Fruit fly (Drosophila melanogaster) whole organism, embryonic: ENCODE measurements around the gene CG10993.

Experiments used
- ATbp ChIP-seq: fragments of 200-800 bp; sonication (Bioruptor generic); optimal IDR thresholded peaks from 2 replicates; lab custom pipeline; 2017; ENCODE audit warnings: missing biosample characterization, mild to moderate bottlenecking, missing genetic modification characterization, missing genetic modification reagents
- Ada2b ChIP-seq: fragments of 200-800 bp; sonication (Bioruptor generic); IDR thresholded peaks from 2 replicates; pipeline ENCODE4 v1.3.6; 2022; ENCODE audit warnings: missing biosample characterization, missing genetic modification characterization
- Bgb ChIP-seq: fragments of 200-800 bp; sonication (Bioruptor generic); IDR thresholded peaks from 2 replicates; pipeline ENCODE4 v1.3.6; 2022; ENCODE audit warnings: missing biosample characterization, missing genetic modification characterization; ENCODE audit not compliant: partially characterized antibody
- CG10209 ChIP-seq: fragments of 200-800 bp; sonication (Bioruptor generic); optimal IDR thresholded peaks from 3 replicates; lab custom pipeline; 2017; ENCODE audit warnings: missing biosample characterization, mild to moderate bottlenecking, missing genetic modification characterization, missing genetic modification reagents
- CG10979 ChIP-seq: fragments of 200-800 bp; sonication (Bioruptor generic); optimal IDR thresholded peaks from 2 replicates; lab custom pipeline; 2018; ENCODE audit warnings: missing biosample characterization, mild to moderate bottlenecking, missing genetic modification characterization, moderate library complexity
- CG1233 ChIP-seq: fragments of 200-800 bp; sonication (Bioruptor generic); optimal IDR thresholded peaks from 4 replicates; lab custom pipeline; 2018; ENCODE audit warnings: missing biosample characterization, mild to moderate bottlenecking, missing genetic modification characterization
- CG12942 ChIP-seq: fragments of 200-800 bp; sonication (Bioruptor generic); optimal IDR thresholded peaks from 3 replicates; lab custom pipeline; 2016; ENCODE audit warnings: missing biosample characterization, missing genetic modification characterization
- CG13775 ChIP-seq: fragments of 200-800 bp; sonication (Bioruptor generic); optimal IDR thresholded peaks from 3 replicates; lab custom pipeline; 2017; ENCODE audit warnings: missing biosample characterization, mild to moderate bottlenecking, missing genetic modification characterization
- CG14667 ChIP-seq: fragments of 200-800 bp; sonication (Bioruptor generic); IDR thresholded peaks from 2 replicates; pipeline ENCODE4 v1.3.6; 2022; ENCODE audit warnings: missing biosample characterization, missing genetic modification characterization
- CG14860 ChIP-seq: fragments of 200-800 bp; sonication (Bioruptor generic); IDR thresholded peaks from 3 replicates; pipeline ENCODE4 v1.3.6; 2022; ENCODE audit warnings: missing biosample characterization, missing genetic modification characterization; ENCODE audit not compliant: partially characterized antibody
- CG16813 ChIP-seq: fragments of 200-800 bp; sonication (Bioruptor generic); IDR thresholded peaks from 3 replicates; pipeline ENCODE4 v1.3.6; 2022; ENCODE audit warnings: missing biosample characterization, missing genetic modification characterization; ENCODE audit not compliant: partially characterized antibody
- CG2120 ChIP-seq: fragments of 200-800 bp; sonication (Bioruptor generic); optimal IDR thresholded peaks from 3 replicates; lab custom pipeline; 2016; ENCODE audit warnings: missing biosample characterization, missing genetic modification characterization
- CG2678 ChIP-seq: fragments of 200-800 bp; sonication (Bioruptor generic); optimal IDR thresholded peaks from 3 replicates; lab custom pipeline; 2019; ENCODE audit warnings: missing biosample characterization, mild to moderate bottlenecking, missing genetic modification characterization, moderate library complexity
- CG2712 ChIP-seq: fragments of 200-800 bp; optimal IDR thresholded peaks from 3 replicates; lab custom pipeline; 2019; ENCODE audit warnings: missing biosample characterization, mild to moderate bottlenecking, missing genetic modification characterization, moderate library complexity
- CG31441 ChIP-seq: fragments of 200-800 bp; sonication (Bioruptor generic); IDR thresholded peaks from 2 replicates; pipeline ENCODE4 v1.3.6; 2022; ENCODE audit warnings: missing biosample characterization, missing genetic modification characterization
- CG32532 ChIP-seq: fragments of 200-800 bp; sonication (Bioruptor generic); IDR thresholded peaks from 2 replicates; pipeline ENCODE4 v1.3.6; 2022; ENCODE audit warnings: missing biosample characterization, missing genetic modification characterization
- CG3838 ChIP-seq: fragments of 200-800 bp; sonication (Bioruptor generic); optimal IDR thresholded peaks from 3 replicates; lab custom pipeline; 2016; ENCODE audit warnings: missing biosample characterization, missing genetic modification characterization
- CG4360 ChIP-seq: fragments of 200-800 bp; sonication (Bioruptor generic); IDR thresholded peaks from 2 replicates; pipeline ENCODE4 v1.3.6; 2022; ENCODE audit warnings: missing biosample characterization, missing genetic modification characterization
- CG7372 ChIP-seq: fragments of 200-800 bp; sonication (Bioruptor generic); IDR thresholded peaks from 2 replicates; pipeline ENCODE4 v1.3.6; 2022; ENCODE audit warnings: missing biosample characterization, missing genetic modification characterization
- CG9876 ChIP-seq: fragments of 200-800 bp; sonication (Bioruptor generic); optimal IDR thresholded peaks from 2 replicates; lab custom pipeline; 2016; ENCODE audit warnings: missing biosample characterization, missing genetic modification characterization
- D19A ChIP-seq: fragments of 200-800 bp; optimal IDR thresholded peaks from 3 replicates; lab custom pipeline; 2019; ENCODE audit warnings: missing biosample characterization, mild to moderate bottlenecking, missing genetic modification characterization, moderate library complexity
- Dll ChIP-seq: fragments of 200-800 bp; sonication (Bioruptor generic); IDR thresholded peaks from 4 replicates; pipeline ENCODE4 v1.3.6; 2022; ENCODE audit warnings: missing biosample characterization, missing genetic modification characterization; ENCODE audit not compliant: partially characterized antibody
- Dp ChIP-seq: fragments of 200-800 bp; sonication (Bioruptor generic); optimal IDR thresholded peaks from 2 replicates; lab custom pipeline; 2018; ENCODE audit warnings: missing biosample characterization, mild to moderate bottlenecking, missing genetic modification characterization, moderate library complexity
- Fer3 ChIP-seq: fragments of 200-800 bp; sonication (Bioruptor generic); optimal IDR thresholded peaks from 2 replicates; lab custom pipeline; 2018; ENCODE audit warnings: missing biosample characterization, mild to moderate bottlenecking, missing genetic modification characterization, moderate library complexity
- Gug ChIP-seq: fragments of 200-800 bp; sonication (Bioruptor generic); IDR thresholded peaks from 4 replicates; pipeline ENCODE4 v1.3.6; 2022; ENCODE audit warnings: missing biosample characterization, missing genetic modification characterization
- HHEX ChIP-seq: fragments of 200-800 bp; sonication (Bioruptor generic); optimal IDR thresholded peaks from 3 replicates; lab custom pipeline; 2017; ENCODE audit warnings: missing biosample characterization, mild to moderate bottlenecking, missing genetic modification characterization, missing genetic modification reagents
- Hr39 ChIP-seq: fragments of >200 bp; optimal IDR thresholded peaks from 2 replicates; lab custom pipeline; 2017
- Hr78 ChIP-seq, 2 experiments: fragments of 200-800 bp in 1 of 2; fragments of >200 bp in 1 of 2; sonication (Bioruptor generic) in 1 of 2; optimal IDR thresholded peaks; 2 replicates each; lab custom pipeline; 2017 to 2019; ENCODE audit warnings: missing biosample characterization in 2 of 2, missing genetic modification characterization in 2 of 2, mild to moderate bottlenecking in 1 of 2, moderate library complexity in 1 of 2
- Mes4 ChIP-seq: fragments of 200-800 bp; sonication (Bioruptor generic); optimal IDR thresholded peaks from 2 replicates; lab custom pipeline; 2016; ENCODE audit warnings: missing biosample characterization, missing genetic modification characterization
- Opbp ChIP-seq: fragments of 200-800 bp; sonication (Bioruptor generic); IDR thresholded peaks from 3 replicates; pipeline ENCODE4 v1.3.6; 2022; ENCODE audit warnings: missing biosample characterization, missing genetic modification characterization; ENCODE audit not compliant: partially characterized antibody
- Sry-β ChIP-seq: fragments of 200-800 bp; sonication (Bioruptor generic); optimal IDR thresholded peaks from 2 replicates; lab custom pipeline; 2018; ENCODE audit warnings: missing biosample characterization, mild to moderate bottlenecking, missing genetic modification characterization, moderate library complexity
- Sry-δ ChIP-seq: fragments of 200-800 bp; sonication (Bioruptor generic); optimal IDR thresholded peaks from 2 replicates; lab custom pipeline; 2016; ENCODE audit warnings: missing biosample characterization, missing genetic modification characterization
- Stat92E ChIP-seq, 3 experiments: fragments of >200 bp in 2 of 3; fragments of 200-800 bp in 1 of 3; sonication (Bioruptor generic) in 1 of 3; optimal IDR thresholded peaks; 2 replicates each; lab custom pipeline; 2017 to 2019; ENCODE audit warnings: missing biosample characterization in 3 of 3, missing genetic modification characterization in 3 of 3, mild to moderate bottlenecking in 1 of 3, moderate library complexity in 1 of 3
- Trl ChIP-seq, 3 experiments: fragments of >200 bp in 2 of 3; fragments of 200-800 bp in 1 of 3; sonication (Bioruptor generic) in 1 of 3; optimal IDR thresholded peaks; 2 replicates in 1 of 3; 3 replicates in 2 of 3; lab custom pipeline; 2016 to 2017; ENCODE audit warnings: missing biosample characterization in 1 of 3, missing genetic modification characterization in 1 of 3
- YL-1 ChIP-seq: fragments of 200-800 bp; sonication (Bioruptor generic); optimal IDR thresholded peaks from 3 replicates; lab custom pipeline; 2017; ENCODE audit warnings: missing biosample characterization, mild to moderate bottlenecking, missing genetic modification characterization
- ash1 ChIP-seq: fragments of 200-800 bp; sonication (Bioruptor generic); optimal IDR thresholded peaks from 2 replicates; lab custom pipeline; 2018; ENCODE audit warnings: missing biosample characterization, mild to moderate bottlenecking, missing genetic modification characterization
- bab2 ChIP-seq: fragments of 200-800 bp; sonication (Bioruptor generic); optimal IDR thresholded peaks from 2 replicates; lab custom pipeline; 2016; ENCODE audit warnings: missing biosample characterization, missing genetic modification characterization
- en ChIP-seq: fragments of 200-800 bp; sonication (Bioruptor generic); optimal IDR thresholded peaks from 2 replicates; lab custom pipeline; 2016; ENCODE audit warnings: missing biosample characterization, missing genetic modification characterization
- eyg ChIP-seq: fragments of 200-800 bp; sonication (Bioruptor generic); optimal IDR thresholded peaks from 3 replicates; lab custom pipeline; 2016; ENCODE audit warnings: missing biosample characterization, missing genetic modification characterization
- fd102C ChIP-seq: fragments of 200-800 bp; sonication (Bioruptor generic); optimal IDR thresholded peaks from 2 replicates; lab custom pipeline; 2018; ENCODE audit warnings: missing biosample characterization, mild to moderate bottlenecking, missing genetic modification characterization, moderate library complexity
- fd64A ChIP-seq: fragments of 200-800 bp; sonication (Bioruptor generic); optimal IDR thresholded peaks from 3 replicates; lab custom pipeline; 2018; ENCODE audit warnings: missing biosample characterization, mild to moderate bottlenecking, missing genetic modification characterization
- ken ChIP-seq: fragments of 200-800 bp; sonication (Bioruptor generic); IDR thresholded peaks from 3 replicates; pipeline ENCODE4 v1.3.6; 2022; ENCODE audit warnings: missing biosample characterization, missing genetic modification characterization
- maf-S ChIP-seq: fragments of 200-800 bp; sonication (Bioruptor generic); optimal IDR thresholded peaks from 2 replicates; lab custom pipeline; 2016; ENCODE audit warnings: missing biosample characterization, missing genetic modification characterization
- nerfin-1 ChIP-seq: fragments of 200-800 bp; sonication (Bioruptor generic); optimal IDR thresholded peaks from 3 replicates; lab custom pipeline; 2019; ENCODE audit warnings: missing biosample characterization, mild to moderate bottlenecking, missing genetic modification characterization, moderate library complexity
- phol ChIP-seq: fragments of 200-800 bp; sonication (Bioruptor generic); optimal IDR thresholded peaks from 3 replicates; lab custom pipeline; 2018; ENCODE audit warnings: missing biosample characterization, mild to moderate bottlenecking, missing genetic modification characterization, moderate library complexity
- pnt ChIP-seq: fragments of 200-800 bp; sonication (Bioruptor generic); optimal IDR thresholded peaks from 3 replicates; lab custom pipeline; 2016; ENCODE audit warnings: missing biosample characterization, missing genetic modification characterization
- pros ChIP-seq: fragments of 200-800 bp; sonication (Bioruptor generic); optimal IDR thresholded peaks from 3 replicates; lab custom pipeline; 2019; ENCODE audit warnings: missing biosample characterization, mild to moderate bottlenecking, missing genetic modification characterization, moderate library complexity
- scrt ChIP-seq: fragments of 200-800 bp; sonication (Bioruptor generic); optimal IDR thresholded peaks from 2 replicates; lab custom pipeline; 2018; ENCODE audit warnings: missing biosample characterization, mild to moderate bottlenecking, missing genetic modification characterization, moderate library complexity
- sens ChIP-seq: fragments of 200-800 bp; sonication (Bioruptor generic); peaks from one replicate; lab custom pipeline; 2016; ENCODE audit warnings: missing biosample characterization, missing genetic modification characterization
- slou ChIP-seq: fragments of 200-800 bp; sonication (Bioruptor generic); optimal IDR thresholded peaks from 3 replicates; lab custom pipeline; 2016; ENCODE audit warnings: missing biosample characterization, missing genetic modification characterization

The CG10993 gene

DNA sequence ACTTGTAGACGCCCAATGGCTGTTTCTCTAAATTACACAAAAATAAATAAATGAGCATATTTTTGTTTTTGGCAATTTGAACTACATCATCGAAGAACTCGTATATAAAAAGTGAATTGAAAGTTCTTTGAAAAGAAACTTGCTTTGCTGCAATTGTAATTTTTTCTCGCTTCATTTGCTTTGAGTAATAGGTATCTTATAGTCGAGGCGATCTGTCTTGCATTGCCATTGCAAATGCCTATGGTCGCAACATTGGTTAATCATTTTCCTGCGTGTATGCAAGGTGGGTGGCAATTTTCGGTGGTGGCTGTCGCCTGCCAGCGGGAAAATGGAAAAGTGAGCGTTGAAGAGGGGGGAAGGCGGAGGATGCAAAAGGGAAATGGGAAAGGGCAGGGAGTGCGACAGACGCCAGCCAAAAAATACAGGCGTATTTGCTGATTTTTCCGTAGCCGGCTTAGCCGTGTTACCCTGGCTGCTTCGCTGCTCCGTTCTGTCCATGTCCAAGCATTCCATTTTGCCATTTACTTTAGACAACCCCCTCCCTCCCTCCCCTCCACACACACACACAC, 3.5 kb downstream of the CG10993 start (continued):
- TF ChIP-seq Hr39 (lab: Kevin White, UChicago) (no peak), CG1233 (GFP tag; lab: Kevin White, UChicago) (no peak), CG2120 (GFP tag; lab: Kevin White, UChicago) (no peak), sens (peak; percentile 85), Hr78 (GFP tag; optimal IDR thresholded peaks at IDR 0.05; lab: Kevin White, UChicago) (no peak), slou (GFP tag; lab: Kevin White, UChicago) (no peak), ATbp (GFP tag; lab: Kevin White, UChicago) (no peak), bab2 (GFP tag; lab: Kevin White, UChicago) (no peak), Ada2b (GFP tag; lab: Robert Waterston, UW) (no peak), CG10979 (tag; lab: Kevin White, UChicago) (peak; percentile 16), eyg (GFP tag; lab: Kevin White, UChicago) (no peak), Mes4 (no peak), Sry-β (GFP tag; lab: Kevin White, UChicago) (no peak), CG3838 (GFP tag; lab: Kevin White, UChicago) (no peak), CG31441 (peak; percentile 22; the same call in 1 of the 2 replicates), scrt (GFP tag; lab: Kevin White, UChicago) (no peak), HHEX (GFP tag; lab: Kevin White, UChicago) (no peak), CG14860 (GFP tag; lab: Robert Waterston, UW) (peak; percentile 47; the same call in 2 of the 3 replicates), fd64A (GFP tag; lab: Kevin White, UChicago) (no peak), YL-1 (no peak), Gug (no peak), phol (tag; lab: Kevin White, UChicago) (peak; percentile 24), Sry-δ (GFP tag; lab: Kevin White, UChicago) (no peak), pnt (GFP tag; lab: Kevin White, UChicago) (no peak), Bgb (no peak), CG2678 (tag; lab: Kevin White, UChicago) (peak; percentile 31), CG7372 (no peak), CG32532 (GFP tag; lab: Robert Waterston, UW) (no peak), Opbp (GFP tag; lab: Robert Waterston, UW) (no peak), nerfin-1 (peak; percentile 88), CG9876 (GFP tag; lab: Kevin White, UChicago) (no peak), fd102C (GFP tag; lab: Kevin White, UChicago) (no peak), CG12942 (no peak), D19A (no peak), maf-S (GFP tag; lab: Kevin White, UChicago) (no peak), Stat92E (GFP tag; optimal IDR thresholded peaks at IDR 0.05; lab: Kevin White, UChicago) (no peak), CG14667 (no peak), CG13775 (GFP tag; lab: Kevin White, UChicago) (no peak), CG16813 (0 out of 3 replicates have a peak, but pooled peaks have one; percentile 42), Dll (GFP tag; lab: Robert Waterston, UW) (no peak), ken (GFP tag; lab: Robert Waterston, UW) (no peak), Dp (GFP tag; lab: Kevin White, UChicago) (no peak), ash1 (no peak), Fer3 (no peak), pros (GFP tag; lab: Kevin White, UChicago) (peak; percentile 61), en (GFP tag; lab: Kevin White, UChicago) (no peak), Trl (optimal IDR thresholded peaks at IDR 0.05; lab: Kevin White, UChicago) (no peak), Trl (GFP tag; optimal IDR thresholded peaks at IDR 0.05; lab: Kevin White, UChicago) (no peak), CG10209 (GFP tag; lab: Kevin White, UChicago) (no peak), CG4360 (GFP tag; lab: Robert Waterston, UW) (no peak), CG2712 (tag; lab: Kevin White, UChicago) (peak; percentile 24)
